Worm (Caenorhabditis elegans): Measurements from ENCODE around the gene tcl-2.

Gene tcl-2

DNA sequence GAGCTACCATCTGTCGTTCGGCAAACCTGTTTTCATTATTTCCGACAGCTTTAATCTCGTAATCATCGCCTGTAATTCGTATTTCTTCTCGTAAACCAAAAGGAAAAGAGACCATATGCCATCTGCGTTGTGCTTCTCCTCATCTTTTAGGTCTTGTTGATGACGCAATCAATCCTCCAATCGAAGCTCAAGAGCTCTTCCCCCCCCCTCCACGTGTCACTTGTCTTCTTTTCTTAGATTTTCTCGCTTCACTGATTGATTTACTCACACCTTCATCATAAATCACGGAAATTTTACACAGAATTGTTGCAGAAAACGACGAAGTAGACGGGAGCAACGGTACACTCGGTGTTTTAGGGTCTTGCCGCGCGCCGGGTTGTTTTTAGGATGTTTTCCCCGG, at the start of gene tcl-2:
TSS of gene tcl-2 (plus strand) at position 388 of the 400 bp plus-strand sequence.
- TF ChIP-seq ztf-11 (tag; optimal IDR thresholded peaks at IDR 0.05) = peak; percentile 26
- TF ChIP-seq ces-1 (GFP tag; optimal IDR thresholded peaks at IDR 0.05) = no peak
- TF ChIP-seq sem-2 (GFP tag; optimal IDR thresholded peaks at IDR 0.05) = peak; percentile 22
- no peak for TF ChIP-seq ceh-43 (GFP tag; optimal IDR thresholded peaks at IDR 0.05)
- peak; percentile 49 for TF ChIP-seq cnd-1 (tag; optimal IDR thresholded peaks at IDR 0.05)
- peak; percentile 89 for TF ChIP-seq zip-8 (tag; optimal IDR thresholded peaks at IDR 0.05)
- no peak for TF ChIP-seq mls-2 (tag; optimal IDR thresholded peaks at IDR 0.05)
- peak; percentile 63 for TF ChIP-seq lin-32 (GFP tag; optimal IDR thresholded peaks at IDR 0.05)
- TF ChIP-seq unc-62 (GFP tag; optimal IDR thresholded peaks at IDR 0.05) = peak; percentile 67
- TF ChIP-seq mab-5 (tag; optimal IDR thresholded peaks at IDR 0.05) = no peak

DNA sequence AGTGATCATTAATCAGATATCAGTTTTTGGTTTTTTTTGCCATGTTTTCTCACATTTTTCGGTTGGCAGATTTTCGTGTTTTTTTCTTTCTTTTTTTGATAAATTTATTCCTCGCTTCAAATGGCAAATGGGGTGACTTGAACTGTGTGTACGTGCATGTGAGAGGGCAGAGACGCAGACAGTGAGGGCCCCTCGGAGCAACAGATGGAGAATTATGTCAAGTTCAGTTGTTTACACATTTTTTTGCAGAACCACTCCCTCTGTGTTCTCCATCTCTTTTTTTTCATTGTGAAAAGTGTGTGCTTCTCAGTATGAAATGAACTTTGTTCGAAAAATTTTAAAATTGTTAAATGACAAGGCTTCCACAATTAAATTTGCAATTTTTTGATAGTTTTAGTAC, 48.7 kb upstream of the tcl-2 start:
- TF ChIP-seq nhr-237 (tag; optimal IDR thresholded peaks at IDR 0.05) = no peak
- peak; percentile 38 for TF ChIP-seq cnd-1 (tag; optimal IDR thresholded peaks at IDR 0.05)
- peak; percentile 54 for TF ChIP-seq lin-32 (GFP tag; optimal IDR thresholded peaks at IDR 0.05)

DNA sequence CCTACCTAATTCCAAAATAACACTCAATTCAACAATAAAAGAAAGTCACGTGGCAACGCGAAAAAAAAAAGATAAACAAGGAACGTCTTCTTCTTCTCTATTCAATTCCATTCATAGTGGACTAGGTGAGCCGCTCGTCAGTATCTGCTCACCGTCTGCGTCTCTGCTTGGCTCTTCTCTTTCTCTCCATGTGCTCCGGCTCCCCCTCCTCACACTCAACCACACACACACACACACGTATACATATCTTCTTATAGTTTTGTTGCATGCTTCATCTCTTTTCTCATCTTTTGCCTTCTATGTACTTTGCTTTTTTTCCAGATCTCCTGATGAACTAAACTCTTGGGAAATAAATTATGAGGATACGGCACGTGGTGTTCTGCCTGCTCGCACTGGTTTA, 46.8 kb upstream of the tcl-2 start, which contains the start of gene daf-1:
TSS of gene daf-1 (plus strand) at position 322 of the 400 bp plus-strand sequence.
- TF ChIP-seq sptf-1 (tag; optimal IDR thresholded peaks at IDR 0.05) (peak; percentile 53), M03D4.4 (tag; optimal IDR thresholded peaks at IDR 0.05) (no peak)

DNA sequence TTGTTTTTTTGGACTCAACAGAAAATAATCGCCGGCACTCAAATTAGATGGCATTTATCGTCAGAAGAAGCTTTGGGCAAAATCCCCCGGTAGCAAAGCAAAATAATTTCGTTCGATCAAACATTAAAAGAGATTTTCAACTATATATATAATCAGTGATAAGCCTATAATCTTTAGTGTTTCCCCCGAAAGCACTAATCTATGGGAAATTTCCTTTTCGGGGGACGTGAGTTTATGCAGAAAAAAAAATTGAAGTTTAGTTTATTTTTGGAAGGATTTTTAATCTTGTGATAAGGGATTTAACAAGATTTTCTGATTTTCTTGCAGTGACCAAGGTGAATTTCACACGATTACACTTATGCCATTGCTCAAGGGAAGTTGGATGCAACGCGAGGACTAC, 44.9 kb upstream of the tcl-2 start:
- TF ChIP-seq unc-62 (GFP tag; optimal IDR thresholded peaks at IDR 0.05) (no peak), unc-120 (tag; optimal IDR thresholded peaks at IDR 0.05; ENCODE audit: poor library complexity, severe bottlenecking) (no peak), blmp-1 (tag; optimal IDR thresholded peaks at IDR 0.05) (no peak), lin-13 (tag; optimal IDR thresholded peaks at IDR 0.05) (no peak), elt-1 (tag; optimal IDR thresholded peaks at IDR 0.05; ENCODE audit: borderline replicate concordance, insufficient read depth) (no peak), nhr-76 (tag; optimal IDR thresholded peaks at IDR 0.05) (no peak), mep-1 (tag; optimal IDR thresholded peaks at IDR 0.05) (no peak), flh-1 (GFP tag; optimal IDR thresholded peaks at IDR 0.05) (no peak), lin-32 (GFP tag; optimal IDR thresholded peaks at IDR 0.05) (no peak), elt-3 (tag; optimal IDR thresholded peaks at IDR 0.05) (no peak), mab-5 (tag; optimal IDR thresholded peaks at IDR 0.05) (no peak), ham-2 (GFP tag; optimal IDR thresholded peaks at IDR 0.05) (no peak), ztf-11 (tag; optimal IDR thresholded peaks at IDR 0.05) (no peak)

DNA sequence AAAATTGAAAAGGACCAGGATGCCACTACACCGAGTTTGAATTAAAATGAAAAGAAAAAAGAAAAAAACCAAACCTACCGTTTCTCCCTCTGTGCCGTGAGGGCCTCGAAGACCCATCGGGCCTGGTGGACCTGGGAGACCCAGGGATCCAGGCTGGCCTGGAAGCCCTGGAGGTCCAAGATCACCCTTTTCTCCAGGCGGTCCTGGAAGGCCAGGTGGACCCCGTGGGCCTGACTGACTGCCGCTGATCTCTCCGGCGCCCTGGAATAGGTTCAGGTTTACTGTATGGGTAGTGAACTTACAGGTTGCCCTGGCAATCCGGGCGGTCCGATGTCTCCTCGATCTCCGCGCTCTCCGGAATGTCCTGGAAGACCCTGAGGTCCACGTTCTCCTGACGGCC, 39.2 kb upstream of the tcl-2 start:
- TF ChIP-seq elt-3 (tag; optimal IDR thresholded peaks at IDR 0.05) (no peak), nhr-76 (tag; optimal IDR thresholded peaks at IDR 0.05) (no peak), cnd-1 (tag; optimal IDR thresholded peaks at IDR 0.05) (no peak), ceh-43 (GFP tag; optimal IDR thresholded peaks at IDR 0.05) (no peak), mls-2 (tag; optimal IDR thresholded peaks at IDR 0.05) (no peak), nhr-12 (tag; optimal IDR thresholded peaks at IDR 0.05) (no peak), tbx-8 (GFP tag; optimal IDR thresholded peaks at IDR 0.05) (no peak), nhr-28 (tag; optimal IDR thresholded peaks at IDR 0.05) (no peak), mep-1 (tag; optimal IDR thresholded peaks at IDR 0.05) (no peak), ceh-39 (tag; optimal IDR thresholded peaks at IDR 0.05) (no peak), unc-39 (tag; optimal IDR thresholded peaks at IDR 0.05) (no peak), bed-3 (GFP tag; optimal IDR thresholded peaks at IDR 0.05) (no peak), lin-13 (tag; optimal IDR thresholded peaks at IDR 0.05) (no peak), blmp-1 (tag; optimal IDR thresholded peaks at IDR 0.05) (no peak)

DNA sequence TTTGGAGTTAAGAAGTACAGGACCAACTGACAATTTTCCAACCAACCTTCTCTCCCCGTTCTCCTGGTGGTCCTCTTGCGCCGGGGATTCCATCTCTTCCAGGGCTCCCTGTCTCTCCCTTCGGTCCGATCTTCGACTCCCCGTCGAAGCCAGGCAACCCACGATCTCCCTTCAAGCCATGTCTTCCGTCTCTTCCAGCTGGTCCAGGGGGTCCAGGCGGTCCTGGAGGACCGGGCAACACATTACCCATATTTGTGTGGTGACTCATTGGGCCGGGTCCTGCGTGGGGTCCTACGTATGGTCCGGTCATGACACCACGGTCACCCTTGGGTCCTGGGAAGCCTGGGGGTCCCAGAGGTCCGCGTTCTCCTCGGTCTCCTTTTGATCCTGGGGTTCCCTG, 37.9 kb upstream of the tcl-2 start:
- TF ChIP-seq nhr-28 (tag; optimal IDR thresholded peaks at IDR 0.05) = no peak
- no peak for TF ChIP-seq M03D4.4 (tag; optimal IDR thresholded peaks at IDR 0.05)
- TF ChIP-seq blmp-1 (tag; optimal IDR thresholded peaks at IDR 0.05) = no peak
- TF ChIP-seq bed-3 (GFP tag; optimal IDR thresholded peaks at IDR 0.05) = no peak
- no peak for TF ChIP-seq zip-8 (tag; optimal IDR thresholded peaks at IDR 0.05)
- TF ChIP-seq unc-62 (GFP tag; optimal IDR thresholded peaks at IDR 0.05) = no peak
- TF ChIP-seq ceh-39 (tag; optimal IDR thresholded peaks at IDR 0.05) = no peak
- TF ChIP-seq hlh-1 (tag; optimal IDR thresholded peaks at IDR 0.05) = no peak
- TF ChIP-seq nhr-237 (tag; optimal IDR thresholded peaks at IDR 0.05) = no peak
- TF ChIP-seq mls-2 (tag; optimal IDR thresholded peaks at IDR 0.05) = no peak
- TF ChIP-seq cnd-1 (tag; optimal IDR thresholded peaks at IDR 0.05) = no peak
- TF ChIP-seq elt-1 (tag; optimal IDR thresholded peaks at IDR 0.05; ENCODE audit: borderline replicate concordance, insufficient read depth) = no peak
- no peak for TF ChIP-seq tbx-8 (GFP tag; optimal IDR thresholded peaks at IDR 0.05)
- TF ChIP-seq drap-1 (GFP tag; optimal IDR thresholded peaks at IDR 0.05) = no peak
- TF ChIP-seq nhr-2 (tag; optimal IDR thresholded peaks at IDR 0.05) = no peak
- no peak for TF ChIP-seq unc-39 (tag; optimal IDR thresholded peaks at IDR 0.05)
- TF ChIP-seq nhr-76 (tag; optimal IDR thresholded peaks at IDR 0.05) = no peak
- TF ChIP-seq flh-1 (GFP tag; optimal IDR thresholded peaks at IDR 0.05) = no peak
- no peak for TF ChIP-seq lin-32 (GFP tag; optimal IDR thresholded peaks at IDR 0.05)
- no peak for TF ChIP-seq lsy-2 (tag; optimal IDR thresholded peaks at IDR 0.05)

Measured in whole organism, mixed stage, embryonic.